Fruit fly (Drosophila melanogaster): Measurements from ENCODE around the gene mtrm.

The mtrm gene

dm6 chr3L:8458767-8459614 is 46.2 kb downstream of the mtrm start (continued):
- TF ChIP-seq chinmo (GFP tag; IDR thresholded peaks at IDR 0.05; ENCODE audit: partially characterized antibody) (no peak), CG31388 (GFP tag; optimal IDR thresholded peaks at IDR 0.05) (no peak), CG12942 (GFP tag; optimal IDR thresholded peaks at IDR 0.05) (no peak), CG2120 (GFP tag; optimal IDR thresholded peaks at IDR 0.05) (no peak), Ravus (GFP tag; IDR thresholded peaks at IDR 0.05) (no peak), Drgx (GFP tag; IDR thresholded peaks at IDR 0.05) (no peak; the same call in 1 of the 2 replicates), CG12071 (GFP tag; optimal IDR thresholded peaks at IDR 0.05) (no peak), Ets97D (GFP tag; optimal IDR thresholded peaks at IDR 0.05) (no peak), CG17912 (GFP tag; optimal IDR thresholded peaks at IDR 0.05) (no peak), CG9215 (GFP tag; IDR thresholded peaks at IDR 0.05) (no peak), CG11085 (GFP tag; IDR thresholded peaks at IDR 0.05) (no peak), CG3163 (GFP tag; optimal IDR thresholded peaks at IDR 0.05) (no peak), Nf-YB (GFP tag; optimal IDR thresholded peaks at IDR 0.05) (no peak), jumu (GFP tag; optimal IDR thresholded peaks at IDR 0.05) (no peak), aop (GFP tag; IDR thresholded peaks at IDR 0.05) (no peak), dpn (GFP tag; optimal IDR thresholded peaks at IDR 0.05) (no peak), CG15011 (GFP tag; optimal IDR thresholded peaks at IDR 0.05) (no peak), Rfx (GFP tag; IDR thresholded peaks at IDR 0.05) (no peak), CG12104 (GFP tag; optimal IDR thresholded peaks at IDR 0.05) (no peak), onecut (GFP tag; IDR thresholded peaks at IDR 0.05) (no peak), bsh (GFP tag; optimal IDR thresholded peaks at IDR 0.05) (peak; percentile 21 to 43), CG15601 (tag; optimal IDR thresholded peaks at IDR 0.05) (no peak), lola (GFP tag; optimal IDR thresholded peaks at IDR 0.05) (peak in 1 of 3 experiments; percentile 15), CG11247 (GFP tag; IDR thresholded peaks at IDR 0.05) (no peak), CG10147 (GFP tag; optimal IDR thresholded peaks at IDR 0.05) (peak; percentile 4), gcm2 (GFP tag; optimal IDR thresholded peaks at IDR 0.05) (no peak), tup (GFP tag; optimal IDR thresholded peaks at IDR 0.05) (no peak), CG13296 (GFP tag; optimal IDR thresholded peaks at IDR 0.05) (no peak), CG6254 (GFP tag; optimal IDR thresholded peaks at IDR 0.05) (no peak), Dek (tag; optimal IDR thresholded peaks at IDR 0.05) (no peak), CG7745 (tag; optimal IDR thresholded peaks at IDR 0.05) (no peak), CG32767 (GFP tag; IDR thresholded peaks at IDR 0.05) (no peak), CG34422 (GFP tag; IDR thresholded peaks at IDR 0.05) (no peak), ara (GFP tag; IDR thresholded peaks at IDR 0.05) (no peak), Hand (GFP tag; optimal IDR thresholded peaks at IDR 0.05) (no peak), CG4404 (GFP tag; IDR thresholded peaks at IDR 0.05) (no peak), fru (optimal IDR thresholded peaks at IDR 0.05) (no peak), CG10366 (GFP tag; IDR thresholded peaks at IDR 0.05) (no peak), da (GFP tag; optimal IDR thresholded peaks at IDR 0.05) (no peak), MTF-1 (GFP tag; optimal IDR thresholded peaks at IDR 0.05; ENCODE audit: borderline replicate concordance) (no peak), CG4328 (GFP tag; optimal IDR thresholded peaks at IDR 0.05) (no peak), CG4820 (GFP tag; optimal IDR thresholded peaks at IDR 0.05) (no peak), emc (GFP tag; optimal IDR thresholded peaks at IDR 0.05) (no peak), Dp (GFP tag; optimal IDR thresholded peaks at IDR 0.05) (no peak), sisA (GFP tag; IDR thresholded peaks at IDR 0.05) (no peak), CG7556 (GFP tag; optimal IDR thresholded peaks at IDR 0.05) (peak; percentile 50), CG18619 (GFP tag; optimal IDR thresholded peaks at IDR 0.05) (no peak), Med (GFP tag) (peak; percentile 36), CG6689 (GFP tag; IDR thresholded peaks at IDR 0.05) (0 out of 2 replicates have a peak, but pooled peaks have one; percentile 29), GATAe (GFP tag; conservative IDR thresholded peaks at IDR 0.05) (no peak)
